Fruit fly (Drosophila melanogaster): Measurements from ENCODE around the gene Octbeta1R.
A peak's percentile ranks its signal among the peaks of the same experiment; 100 is the strongest.

The Octbeta1R gene

DNA sequence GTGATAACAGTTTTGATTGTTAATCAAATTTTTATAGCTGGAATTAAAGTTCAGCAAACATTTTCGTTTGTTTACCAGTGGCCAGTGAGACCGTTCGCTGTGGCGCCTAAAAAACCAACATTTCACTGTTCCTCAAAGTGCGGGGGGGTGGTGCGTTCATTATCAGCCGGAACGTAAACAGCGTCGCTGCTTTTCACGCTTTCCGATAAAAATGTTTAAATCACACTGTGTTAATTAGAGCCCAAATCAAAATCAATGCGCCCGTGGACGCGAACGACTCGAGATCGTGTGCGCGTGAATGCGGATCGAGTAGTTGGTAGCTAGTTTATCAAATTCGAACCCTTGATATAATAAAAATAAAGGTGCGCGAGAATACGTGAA lies 49.2 kb upstream of the Octbeta1R start, which contains the start of gene CG34376 (continued):
- peak; percentile 27 for TF ChIP-seq Xrp1 (GFP tag; IDR thresholded peaks at IDR 0.05)
- TF ChIP-seq Hr78 (GFP tag; optimal IDR thresholded peaks at IDR 0.05), result peak in 1 of 2 experiments; percentile 33
- no peak for TF ChIP-seq kay (GFP tag; optimal IDR thresholded peaks at IDR 0.05)
- TF ChIP-seq caup (GFP tag; optimal IDR thresholded peaks at IDR 0.05; ENCODE audit: severe bottlenecking), result peak; percentile 41
- TF ChIP-seq bbx (GFP tag; IDR thresholded peaks at IDR 0.05; ENCODE audit: partially characterized antibody), result peak; percentile 18; the same call in 1 of the 2 replicates
- TF ChIP-seq CG16813 (GFP tag; IDR thresholded peaks at IDR 0.05; ENCODE audit: partially characterized antibody), result 0 out of 3 replicates have a peak, but pooled peaks have one; percentile 30
- no peak for TF ChIP-seq CG15269 (tag; optimal IDR thresholded peaks at IDR 0.05)
- TF ChIP-seq insv (GFP tag; optimal IDR thresholded peaks at IDR 0.05), result peak in 1 of 2 experiments; percentile 39
- no peak for TF ChIP-seq CG4820 (GFP tag; optimal IDR thresholded peaks at IDR 0.05)
- 0 out of 3 replicates have a peak, but pooled peaks have one; percentile 61 for TF ChIP-seq CG2199 (GFP tag; IDR thresholded peaks at IDR 0.05)
- peak; percentile 7; the same call in 1 of the 2 replicates for TF ChIP-seq CG11247 (GFP tag; IDR thresholded peaks at IDR 0.05)
- no peak for TF ChIP-seq h (optimal IDR thresholded peaks at IDR 0.05)
- TF ChIP-seq sens (GFP tag), result peak; percentile 89
- TF ChIP-seq dpn (GFP tag; optimal IDR thresholded peaks at IDR 0.05), result peak in 1 of 2 experiments; percentile 9
- peak; percentile 76 for TF ChIP-seq CG9437 (GFP tag; optimal IDR thresholded peaks at IDR 0.05)
- TF ChIP-seq NfI (GFP tag; optimal IDR thresholded peaks at IDR 0.05), result peak; percentile 49
- peak; percentile 35; the same call in 1 of the 2 replicates for TF ChIP-seq ttk (GFP tag; IDR thresholded peaks at IDR 0.05)
- peak; percentile 49 for TF ChIP-seq CG3281 (GFP tag; optimal IDR thresholded peaks at IDR 0.05)
- TF ChIP-seq run (tag; optimal IDR thresholded peaks at IDR 0.05), result no peak
- no peak; the same call in 1 of the 2 replicates for TF ChIP-seq tna (GFP tag; IDR thresholded peaks at IDR 0.05; ENCODE audit: partially characterized antibody)
- TF ChIP-seq Lhr (GFP tag; optimal IDR thresholded peaks at IDR 0.05), result peak; percentile 33
- TF ChIP-seq Bgb (GFP tag; IDR thresholded peaks at IDR 0.05; ENCODE audit: partially characterized antibody), result peak; percentile 36; the same call in 1 of the 2 replicates
- no peak for TF ChIP-seq gt (GFP tag; IDR thresholded peaks at IDR 0.05)
- peak; percentile 5 for TF ChIP-seq az2 (GFP tag; optimal IDR thresholded peaks at IDR 0.05)
- TF ChIP-seq otp (GFP tag; IDR thresholded peaks at IDR 0.05), result peak; percentile 78; the same call in 2 of the 3 replicates
- TF ChIP-seq CG17361 (GFP tag; IDR thresholded peaks at IDR 0.05), result peak; percentile 68; the same call in 1 of the 3 replicates
- no peak for TF ChIP-seq Dfd (GFP tag; optimal IDR thresholded peaks at IDR 0.05)
- TF ChIP-seq CG12236 (GFP tag; optimal IDR thresholded peaks at IDR 0.05), result no peak
- TF ChIP-seq dati (GFP tag; IDR thresholded peaks at IDR 0.05), result 0 out of 2 replicates have a peak, but pooled peaks have one; percentile 29
- peak; percentile 54 for TF ChIP-seq Nf-YC (tag; optimal IDR thresholded peaks at IDR 0.05)
- TF ChIP-seq D19A (tag; optimal IDR thresholded peaks at IDR 0.05), result no peak
- TF ChIP-seq Med (GFP tag), result peak; percentile 90
- TF ChIP-seq kah (GFP tag; optimal IDR thresholded peaks at IDR 0.05), result no peak
- peak; percentile 28 for TF ChIP-seq unpg (GFP tag; optimal IDR thresholded peaks at IDR 0.05)
- peak; percentile 11 for TF ChIP-seq CG30020 (tag; optimal IDR thresholded peaks at IDR 0.05)
- TF ChIP-seq CG11695 (GFP tag; IDR thresholded peaks at IDR 0.05), result peak; percentile 36; the same call in 1 of the 3 replicates
- TF ChIP-seq CG7928 (GFP tag; optimal IDR thresholded peaks at IDR 0.05), result no peak
- TF ChIP-seq row (GFP tag; IDR thresholded peaks at IDR 0.05), result peak; percentile 57
- TF ChIP-seq CG10321 (GFP tag; IDR thresholded peaks at IDR 0.05), result no peak
- TF ChIP-seq CG12391 (tag; optimal IDR thresholded peaks at IDR 0.05), result peak; percentile 69
- TF ChIP-seq gem (tag; optimal IDR thresholded peaks at IDR 0.05), result peak; percentile 55
- peak; percentile 68 for TF ChIP-seq Ets97D (GFP tag; optimal IDR thresholded peaks at IDR 0.05)
- TF ChIP-seq Myb (GFP tag; optimal IDR thresholded peaks at IDR 0.05), result peak; percentile 50
- peak; percentile 45 for TF ChIP-seq lmd (GFP tag; IDR thresholded peaks at IDR 0.05)
- TF ChIP-seq stc (GFP tag; IDR thresholded peaks at IDR 0.05), result peak; percentile 23; the same call in 1 of the 2 replicates
- peak; percentile 100 for TF ChIP-seq crol (GFP tag; IDR thresholded peaks at IDR 0.05)
- peak; percentile 37 for TF ChIP-seq Drgx (GFP tag; IDR thresholded peaks at IDR 0.05)
- TF ChIP-seq MTF-1 (GFP tag; optimal IDR thresholded peaks at IDR 0.05; ENCODE audit: borderline replicate concordance), result peak; percentile 32
- peak; percentile 27 for TF ChIP-seq salm (tag; optimal IDR thresholded peaks at IDR 0.05)
- TF ChIP-seq aop (GFP tag; IDR thresholded peaks at IDR 0.05), result peak; percentile 64; the same call in 1 of the 2 replicates
